Fruit fly (Drosophila melanogaster) whole organism, wandering third instar larva: ENCODE data around the gene brat.
A peak's percentile ranks its signal among the peaks of the same experiment; 100 is the strongest.

ENCODE experiments used
- Abd-B ChIP-seq: fragments of >200 bp; optimal IDR thresholded peaks from 2 replicates; lab custom pipeline; 2017; ENCODE audit warnings: missing biosample characterization, missing genetic modification characterization
- CG32264 ChIP-seq: fragments of 200-800 bp; sonication (Bioruptor generic); optimal IDR thresholded peaks from 2 replicates; lab custom pipeline; 2016; ENCODE audit warnings: missing biosample characterization, missing genetic modification characterization
- CG9705 ChIP-seq: fragments of 200-800 bp; sonication (Bioruptor generic); optimal IDR thresholded peaks from 2 replicates; lab custom pipeline; 2018; ENCODE audit warnings: missing biosample characterization, mild to moderate bottlenecking, missing genetic modification characterization
- CrebA ChIP-seq: fragments of 200-800 bp; sonication (Bioruptor generic); optimal IDR thresholded peaks from 2 replicates; lab custom pipeline; 2016; ENCODE audit warnings: missing biosample characterization, mild to moderate bottlenecking, missing genetic modification characterization, borderline replicate concordance
- Dfd ChIP-seq: fragments of >200 bp; optimal IDR thresholded peaks from 2 replicates; lab custom pipeline; 2017; ENCODE audit warnings: missing biosample characterization, missing genetic modification characterization
- Dif ChIP-seq: fragments of 200-275, 200-300 bp; sonication (Bioruptor generic); optimal IDR thresholded peaks from 2 replicates; lab custom pipeline; 2018; ENCODE audit warnings: missing biosample characterization, missing genetic modification characterization; ENCODE audit not compliant: partially characterized antibody
- GATAd ChIP-seq: sonication (Bioruptor generic); optimal IDR thresholded peaks from 2 replicates; lab custom pipeline; 2016; ENCODE audit warnings: missing biosample characterization, missing genetic modification characterization
- HLH106 ChIP-seq: fragments of 200-800 bp; optimal IDR thresholded peaks from 3 replicates; lab custom pipeline; 2019; ENCODE audit warnings: missing biosample characterization, mild to moderate bottlenecking, missing genetic modification characterization, moderate library complexity
- Hnf4 ChIP-seq: fragments of 200-800 bp; sonication (Bioruptor generic); optimal IDR thresholded peaks from 2 replicates; lab custom pipeline; 2016; ENCODE audit warnings: missing biosample characterization, mild to moderate bottlenecking, missing genetic modification characterization
- Hr78 ChIP-seq: fragments of >200 bp; optimal IDR thresholded peaks from 2 replicates; lab custom pipeline; 2017; ENCODE audit warnings: missing biosample characterization, missing genetic modification characterization
- Hr83 ChIP-seq: fragments of 200-300 bp; sonication (Bioruptor generic); optimal IDR thresholded peaks from 2 replicates; lab custom pipeline; 2016; ENCODE audit warnings: missing biosample characterization, mild to moderate bottlenecking, missing genetic modification characterization, moderate library complexity; ENCODE audit not compliant: poor library complexity, severe bottlenecking
- Jra ChIP-seq: sonication (Bioruptor generic); optimal IDR thresholded peaks from 2 replicates; lab custom pipeline; 2016; ENCODE audit warnings: missing biosample characterization, missing genetic modification characterization
- Mio ChIP-seq: sonication (Bioruptor generic); optimal IDR thresholded peaks from 2 replicates; lab custom pipeline; 2016; ENCODE audit warnings: missing biosample characterization, missing genetic modification characterization
- Myc ChIP-seq: fragments of >200 bp; optimal IDR thresholded peaks from 2 replicates; lab custom pipeline; 2017
- N ChIP-seq: fragments of >200 bp; optimal IDR thresholded peaks from 2 replicates; lab custom pipeline; 2018; ENCODE audit warnings: missing biosample characterization, missing external identifiers, missing genetic modification characterization
- OdsH ChIP-seq: fragments of 200-800 bp; sonication (Bioruptor generic); optimal IDR thresholded peaks from 2 replicates; lab custom pipeline; 2016; ENCODE audit warnings: missing biosample characterization, mild to moderate bottlenecking, missing genetic modification characterization
- Rel ChIP-seq, 2 experiments: fragments of 200-800 bp; sonication (Bioruptor generic) in 1 of 2; optimal IDR thresholded peaks; 2 replicates in 1 of 2; 3 replicates in 1 of 2; lab custom pipeline; 2016 to 2019; ENCODE audit warnings: mild to moderate bottlenecking in 2 of 2, missing biosample characterization in 2 of 2, missing genetic modification characterization in 2 of 2, moderate library complexity in 1 of 2
- Sp1 ChIP-seq: fragments of 200-800 bp; sonication (Bioruptor generic); optimal IDR thresholded peaks from 3 replicates; lab custom pipeline; 2019; ENCODE audit warnings: missing biosample characterization, mild to moderate bottlenecking, missing genetic modification characterization, moderate library complexity
- Vsx2 ChIP-seq: fragments of 200-300, 225-300 bp; sonication (Bioruptor generic); optimal IDR thresholded peaks from 2 replicates; lab custom pipeline; 2018; ENCODE audit warnings: missing biosample characterization, missing genetic modification characterization; ENCODE audit not compliant: partially characterized antibody
- br ChIP-seq: fragments of 200-800 bp; sonication (Bioruptor generic); optimal IDR thresholded peaks from 2 replicates; lab custom pipeline; 2016; ENCODE audit warnings: missing biosample characterization, missing genetic modification characterization
- brk ChIP-seq: fragments of 200-800 bp; sonication (Bioruptor generic); optimal IDR thresholded peaks from 2 replicates; lab custom pipeline; 2016; ENCODE audit warnings: missing biosample characterization, mild to moderate bottlenecking, missing genetic modification characterization
- dl ChIP-seq, 2 experiments: fragments of 175-275, 200-275 bp in 1 of 2; fragments of 200-275 bp in 1 of 2; sonication (Bioruptor generic); optimal IDR thresholded peaks; lab custom pipeline; 2018; ENCODE audit warnings: mild to moderate bottlenecking in 2 of 2, missing biosample characterization in 2 of 2, missing genetic modification characterization in 2 of 2, moderate library complexity in 2 of 2; ENCODE audit not compliant: partially characterized antibody in 2 of 2, insufficient read depth in 1 of 2
- dmrt93B ChIP-seq: fragments of 200-800 bp; sonication (Bioruptor generic); optimal IDR thresholded peaks from 2 replicates; lab custom pipeline; 2018; ENCODE audit warnings: missing biosample characterization, mild to moderate bottlenecking, missing genetic modification characterization
- dsf ChIP-seq: sonication (Bioruptor generic); optimal IDR thresholded peaks from 2 replicates; lab custom pipeline; 2016; ENCODE audit warnings: missing biosample characterization, missing genetic modification characterization, borderline replicate concordance
- ey ChIP-seq: fragments of 200-800 bp; sonication (Bioruptor generic); optimal IDR thresholded peaks from 2 replicates; lab custom pipeline; 2016; ENCODE audit warnings: missing biosample characterization, missing genetic modification characterization
- foxo ChIP-seq, 2 experiments: fragments of 200-800 bp; sonication (Bioruptor generic); optimal IDR thresholded peaks; 2 replicates in 1 of 2; 3 replicates in 1 of 2; lab custom pipeline; 2016 to 2017; ENCODE audit warnings: missing biosample characterization in 2 of 2, missing genetic modification characterization in 2 of 2
- fru ChIP-seq: fragments of 200-800 bp; sonication (Bioruptor generic); optimal IDR thresholded peaks from 3 replicates; lab custom pipeline; 2016; ENCODE audit warnings: missing biosample characterization, mild to moderate bottlenecking, missing genetic modification characterization
- h ChIP-seq: fragments of 200-800 bp; sonication (Bioruptor generic); optimal IDR thresholded peaks from 3 replicates; lab custom pipeline; 2016; ENCODE audit warnings: missing biosample characterization, mild to moderate bottlenecking, missing genetic modification characterization
- jim ChIP-seq: fragments of 175-275, 200-325 bp; sonication (Bioruptor generic); optimal IDR thresholded peaks from 2 replicates; lab custom pipeline; 2016; ENCODE audit warnings: missing biosample characterization, mild to moderate bottlenecking, missing genetic modification characterization
- lola ChIP-seq: fragments of >200 bp; optimal IDR thresholded peaks from 2 replicates; lab custom pipeline; 2017; ENCODE audit warnings: missing biosample characterization, missing genetic modification characterization
- pan ChIP-seq: fragments of >200 bp; optimal IDR thresholded peaks from 2 replicates; lab custom pipeline; 2017
- psq ChIP-seq: fragments of 200-800 bp; sonication (Bioruptor generic); optimal IDR thresholded peaks from 3 replicates; lab custom pipeline; 2017; ENCODE audit warnings: missing biosample characterization, mild to moderate bottlenecking, missing genetic modification characterization, moderate library complexity
- rgr ChIP-seq: fragments of 200-800 bp; sonication (Bioruptor generic); optimal IDR thresholded peaks from 3 replicates; lab custom pipeline; 2016; ENCODE audit warnings: missing biosample characterization, mild to moderate bottlenecking, missing genetic modification characterization
- sage ChIP-seq: fragments of 200-800 bp; sonication (Bioruptor generic); optimal IDR thresholded peaks from 2 replicates; lab custom pipeline; 2016; ENCODE audit warnings: missing biosample characterization, mild to moderate bottlenecking, missing genetic modification characterization
- sv ChIP-seq: fragments of 200-800 bp; sonication (Bioruptor generic); optimal IDR thresholded peaks from 3 replicates; lab custom pipeline; 2016; ENCODE audit warnings: missing biosample characterization, missing genetic modification characterization
- tai ChIP-seq: sonication (Bioruptor generic); optimal IDR thresholded peaks from 2 replicates; lab custom pipeline; 2016; ENCODE audit warnings: missing biosample characterization, missing genetic modification characterization
- usp ChIP-seq: fragments of >200 bp; optimal IDR thresholded peaks from 2 replicates; lab custom pipeline; 2017; ENCODE audit warnings: missing biosample characterization, missing genetic modification characterization
- woc ChIP-seq: sonication (Bioruptor generic); optimal IDR thresholded peaks from 2 replicates; lab custom pipeline; 2016; ENCODE audit warnings: missing biosample characterization, mild to moderate bottlenecking, missing genetic modification characterization

Gene brat

DNA sequence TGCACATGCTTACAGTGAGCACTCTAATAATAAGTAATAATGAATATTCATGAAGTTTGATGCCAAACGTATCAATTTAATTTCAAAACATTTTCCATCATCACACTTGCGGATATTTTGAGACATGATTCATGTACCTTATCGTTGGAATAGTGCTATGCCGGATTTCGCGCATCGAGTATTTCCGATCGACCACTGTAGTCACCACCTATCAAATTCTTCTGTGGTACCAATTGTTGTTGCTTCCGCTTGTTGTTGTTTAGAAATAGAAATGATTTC lies 7.3 kb downstream of the brat start:
- TF ChIP-seq woc (GFP tag; lab: Kevin White, UChicago) (no peak), ey (peak; percentile 47), br (peak; percentile 36), CrebA (no peak), pan (lab: Kevin White, UChicago) (no peak), OdsH (GFP tag; lab: Kevin White, UChicago) (peak; percentile 15), CG9705 (GFP tag; lab: Kevin White, UChicago) (no peak), dl (GFP tag; optimal IDR thresholded peaks at IDR 0.05; lab: Kevin White, UChicago; ENCODE audit: insufficient read depth in 1 of 2, partially characterized antibody in 2 of 2) (no peak), Mio (no peak), h (peak; percentile 61), Jra (no peak), tai (GFP tag; lab: Kevin White, UChicago) (no peak), Abd-B (no peak), Rel (GFP tag; optimal IDR thresholded peaks at IDR 0.05; lab: Kevin White, UChicago) (no peak), Rel (tag; optimal IDR thresholded peaks at IDR 0.05; lab: Kevin White, UChicago) (no peak), lola (GFP tag; lab: Kevin White, UChicago) (no peak), usp (GFP tag; lab: Kevin White, UChicago) (no peak), Myc (no peak), HLH106 (peak; percentile 39), Hr83 (GFP tag; lab: Kevin White, UChicago) (no peak), psq (GFP tag; lab: Kevin White, UChicago) (no peak), CG32264 (GFP tag; lab: Kevin White, UChicago) (no peak), sv (GFP tag; lab: Kevin White, UChicago) (peak; percentile 48), dmrt93B (GFP tag; lab: Kevin White, UChicago) (peak; percentile 0), Vsx2 (no peak), fru (peak; percentile 24), GATAd (GFP tag; lab: Kevin White, UChicago) (no peak)

DNA sequence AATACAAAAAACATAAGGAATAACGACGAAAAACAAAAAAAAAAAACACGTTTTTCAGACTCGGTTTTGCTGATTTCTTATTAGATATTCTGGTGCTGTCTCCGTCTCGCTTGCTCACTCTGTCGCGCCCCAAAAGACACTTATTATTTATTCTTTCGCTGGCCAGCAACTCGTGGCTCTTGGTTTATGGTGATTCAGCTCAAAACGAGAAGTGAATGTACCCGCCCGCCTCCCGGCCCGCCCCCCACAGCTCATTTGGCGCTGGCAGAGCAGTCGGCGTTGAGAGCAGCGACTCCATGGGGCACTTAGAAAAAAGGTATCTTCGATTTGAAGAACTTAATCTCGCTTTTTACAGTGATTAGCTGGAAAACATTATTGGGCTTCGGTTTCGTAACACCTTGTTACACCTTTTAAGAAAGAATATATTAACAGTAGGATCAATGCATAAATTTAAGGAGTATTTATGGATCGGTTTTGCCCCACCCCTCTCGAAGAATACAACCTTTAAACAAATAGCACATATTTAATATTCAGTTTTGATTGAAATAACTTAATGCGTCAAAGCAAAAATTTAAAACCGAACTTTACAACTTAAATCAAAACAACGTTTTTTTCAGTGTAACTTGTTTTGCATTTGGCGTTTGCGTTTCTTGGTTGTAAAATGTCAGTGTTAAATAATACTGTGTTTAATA lies 8.0 kb downstream of the brat start:
- TF ChIP-seq Mio (no peak), Hnf4 (GFP tag; lab: Kevin White, UChicago) (peak; percentile 74), Sp1 (peak; percentile 93), dsf (peak; percentile 65), usp (GFP tag; lab: Kevin White, UChicago) (no peak), N (no peak), Rel (GFP tag; optimal IDR thresholded peaks at IDR 0.05; lab: Kevin White, UChicago) (peak; percentile 56), Rel (tag; optimal IDR thresholded peaks at IDR 0.05; lab: Kevin White, UChicago) (peak; percentile 26), psq (GFP tag; lab: Kevin White, UChicago) (peak; percentile 79), HLH106 (peak; percentile 91), brk (GFP tag; lab: Kevin White, UChicago) (peak; percentile 58), fru (peak; percentile 87), Vsx2 (no peak), foxo (GFP tag; optimal IDR thresholded peaks at IDR 0.05; lab: Kevin White, UChicago) (peak; percentile 21 to 90), rgr (GFP tag; lab: Kevin White, UChicago) (peak; percentile 87), br (peak; percentile 89), Hr83 (GFP tag; lab: Kevin White, UChicago) (no peak), Myc (no peak), Abd-B (no peak), OdsH (GFP tag; lab: Kevin White, UChicago) (peak; percentile 88), pan (lab: Kevin White, UChicago) (no peak), dl (GFP tag; optimal IDR thresholded peaks at IDR 0.05; lab: Kevin White, UChicago; ENCODE audit: insufficient read depth in 1 of 2, partially characterized antibody in 2 of 2) (no peak), Dif (GFP tag; lab: Kevin White, UChicago) (peak; percentile 10), CG9705 (GFP tag; lab: Kevin White, UChicago) (peak; percentile 81), Jra (peak; percentile 16), lola (GFP tag; lab: Kevin White, UChicago) (no peak), CG32264 (GFP tag; lab: Kevin White, UChicago) (peak; percentile 58), tai (GFP tag; lab: Kevin White, UChicago) (peak; percentile 63), h (peak; percentile 91), CrebA (peak; percentile 8), ey (peak; percentile 91), Dfd (GFP tag; lab: Kevin White, UChicago) (peak; percentile 95), dmrt93B (GFP tag; lab: Kevin White, UChicago) (peak; percentile 81), Hr78 (GFP tag; lab: Kevin White, UChicago) (no peak), sage (peak; percentile 77), sv (GFP tag; lab: Kevin White, UChicago) (peak; percentile 63), GATAd (GFP tag; lab: Kevin White, UChicago) (no peak), woc (GFP tag; lab: Kevin White, UChicago) (peak; percentile 77), jim (GFP tag; lab: Kevin White, UChicago) (no peak)
